Worm (Caenorhabditis elegans) whole organism, L2 larva: ENCODE data around the gene txt-14.

Experiments used
- nhr-12 ChIP-seq: fragments of 150-350 bp; optimal IDR thresholded peaks from 2 replicates; lab custom pipeline; 2014; ENCODE audit warnings: missing biosample characterization, missing genetic modification characterization
- zag-1 ChIP-seq: fragments of 150-350 bp; optimal IDR thresholded peaks from 2 replicates; lab custom pipeline; 2014; ENCODE audit warnings: missing biosample characterization, missing genetic modification characterization

ce11 chrV:18626764-18627163, 44.3 kb downstream of the txt-14 start, which contains the start of gene Y69H2.15:
- TF ChIP-seq nhr-12 (tag; lab: Kevin White, UChicago) (no peak), zag-1 (no peak)
